Worm (Caenorhabditis elegans): ENCODE measurements around the gene M01H9.5.
A peak's percentile ranks its signal among the peaks of the same experiment; 100 is the strongest.

DNA sequence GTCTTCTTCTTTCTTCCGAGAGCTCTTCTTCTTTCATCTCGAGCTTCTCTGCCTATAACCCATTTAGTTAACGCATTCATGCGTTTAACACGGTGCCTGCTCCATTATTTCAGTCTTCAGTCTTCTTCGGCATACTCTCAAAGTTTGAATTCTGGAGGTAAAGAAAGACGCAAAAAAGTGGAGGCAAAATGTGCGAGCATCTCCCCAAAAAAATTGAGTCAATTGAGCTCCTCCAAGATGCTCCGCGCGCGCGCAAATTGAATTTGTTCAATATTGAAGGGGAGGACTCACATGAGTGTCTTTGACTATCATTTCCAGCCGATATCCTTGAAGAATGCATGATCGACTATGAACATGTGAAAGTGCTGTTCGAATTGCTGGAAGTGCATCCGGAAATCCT, 39.8 kb downstream of the M01H9.5 start:
- no peak for TF ChIP-seq hlh-30 (tag; optimal IDR thresholded peaks at IDR 0.05; ENCODE audit: insufficient read depth)
- TF ChIP-seq ama-1 (optimal IDR thresholded peaks at IDR 0.05), result no peak
- no peak for TF ChIP-seq pha-2 (tag; optimal IDR thresholded peaks at IDR 0.05)
- TF ChIP-seq ceh-22 (tag; optimal IDR thresholded peaks at IDR 0.05), result no peak
- TF ChIP-seq T23F11.4 (GFP tag; optimal IDR thresholded peaks at IDR 0.05), result no peak
- no peak for TF ChIP-seq Y22D7AL.16 (tag; optimal IDR thresholded peaks at IDR 0.05)
- no peak for TF ChIP-seq tbx-2 (tag; optimal IDR thresholded peaks at IDR 0.05)
- peak; percentile 96 for TF ChIP-seq unc-42 (tag; optimal IDR thresholded peaks at IDR 0.05)
- TF ChIP-seq ztf-16 (tag; optimal IDR thresholded peaks at IDR 0.05), result no peak
- no peak for TF ChIP-seq npax-4 (tag; optimal IDR thresholded peaks at IDR 0.05)
- no peak for TF ChIP-seq K09A11.1 (tag; optimal IDR thresholded peaks at IDR 0.05; ENCODE audit: insufficient read depth)
- TF ChIP-seq lin-11 (tag; optimal IDR thresholded peaks at IDR 0.05), result no peak
- no peak for TF ChIP-seq hlh-13 (GFP tag; optimal IDR thresholded peaks at IDR 0.05)
- no peak for TF ChIP-seq fkh-10 (GFP tag; optimal IDR thresholded peaks at IDR 0.05)

All from whole organism, late embryonic.